Worm (Caenorhabditis elegans) whole organism, early embryonic: ENCODE data around the gene fdgt-1.
A peak's percentile ranks its signal among the peaks of the same experiment; 100 is the strongest.
"Not testable (repeated sequence)": the region's sequence is repeated elsewhere in the genome, so short reads cannot be mapped to it uniquely, and the experiment has no call there.

Source experiments
- B0310.2 ChIP-seq: sonication (generic microtip); optimal IDR thresholded peaks from 2 replicates; lab custom pipeline; 2016; ENCODE audit warnings: mild to moderate bottlenecking, missing genetic modification characterization, missing compliant biosample characterization
- F13C5.2 ChIP-seq: sonication (generic microtip); optimal IDR thresholded peaks from 2 replicates; lab custom pipeline; 2017; ENCODE audit warnings: mild to moderate bottlenecking, missing genetic modification characterization, inconsistent platforms, missing compliant biosample characterization
- aly-1 ChIP-seq: sonication (generic microtip); optimal IDR thresholded peaks from 2 replicates; lab custom pipeline; 2016; ENCODE audit warnings: missing genetic modification characterization, missing compliant biosample characterization
- ama-1 ChIP-seq: fragments of 150-350 bp; optimal IDR thresholded peaks from 2 replicates; lab custom pipeline; 2014
- ceh-13 ChIP-seq: fragments of 200-800 bp; sonication (Bioruptor generic); optimal IDR thresholded peaks from 2 replicates; lab custom pipeline; 2018; ENCODE audit warnings: mild to moderate bottlenecking, missing genetic modification characterization, missing compliant biosample characterization
- ceh-36 ChIP-seq: sonication (generic microtip); optimal IDR thresholded peaks from 2 replicates; lab custom pipeline; 2016; ENCODE audit warnings: missing genetic modification characterization, inconsistent platforms, missing compliant biosample characterization
- ets-7 ChIP-seq: sonication (generic microtip); optimal IDR thresholded peaks from 2 replicates; lab custom pipeline; 2016; ENCODE audit warnings: missing genotype, missing genetic modification characterization, missing compliant biosample characterization
- flt-1 ChIP-seq: fragments of 200-800 bp; sonication (Bioruptor generic); IDR thresholded peaks from 2 replicates; pipeline ENCODE4 v1.3.6; 2022; ENCODE audit warnings: missing genetic modification characterization, missing compliant biosample characterization
- hmbx-1 ChIP-seq: sonication (generic microtip); optimal IDR thresholded peaks from 2 replicates; lab custom pipeline; 2016; ENCODE audit warnings: mild to moderate bottlenecking, missing genetic modification characterization, missing compliant biosample characterization
- hmg-4 ChIP-seq: fragments of 200-800 bp; sonication (Bioruptor generic); optimal IDR thresholded peaks from 2 replicates; lab custom pipeline; 2018; ENCODE audit warnings: mild to moderate bottlenecking, missing genetic modification characterization, missing compliant biosample characterization
- hnd-1 ChIP-seq: sonication (generic microtip); optimal IDR thresholded peaks from 2 replicates; lab custom pipeline; 2016; ENCODE audit warnings: missing genetic modification characterization, missing compliant biosample characterization
- pes-1 ChIP-seq: fragments of 200-800 bp; sonication (Bioruptor generic); IDR thresholded peaks from 2 replicates; pipeline ENCODE4 v1.3.6; 2022; ENCODE audit warnings: missing genetic modification reagents, missing genetic modification characterization, missing compliant biosample characterization
- scrt-1 ChIP-seq: fragments of 200-800 bp; sonication (Bioruptor generic); IDR thresholded peaks from 2 replicates; pipeline ENCODE4 v1.3.6; 2022; ENCODE audit warnings: missing genetic modification characterization, missing compliant biosample characterization
- sea-1 ChIP-seq: fragments of 200-800 bp; sonication (Bioruptor generic); conservative IDR thresholded peaks from 2 replicates; pipeline ENCODE4 v1.3.6; 2022; ENCODE audit warnings: missing genetic modification characterization, missing compliant biosample characterization
- tbx-11 ChIP-seq: fragments of 200-800 bp; sonication (Bioruptor generic); IDR thresholded peaks from 2 replicates; pipeline ENCODE4 v1.3.6; 2022; ENCODE audit warnings: missing genetic modification characterization, missing compliant biosample characterization
- tbx-37 ChIP-seq: fragments of 200-800 bp; sonication (Bioruptor generic); conservative IDR thresholded peaks from 2 replicates; pipeline ENCODE4 v1.3.6; 2022; ENCODE audit warnings: missing genetic modification reagents, missing genetic modification characterization, missing compliant biosample characterization
- tra-4 ChIP-seq: sonication (generic microtip); optimal IDR thresholded peaks from 2 replicates; lab custom pipeline; 2017; ENCODE audit warnings: missing genetic modification characterization, missing compliant biosample characterization

Gene fdgt-1

ce11 chrII:1504266-1504665 is at the start of gene fdgt-1:
TSS of gene fdgt-1 (plus strand) at chrII:1504566.
- TF ChIP-seq pes-1 (GFP tag; lab: Robert Waterston, UW) (0 out of 2 replicates have a peak, but pooled peaks have one; percentile 3), tra-4 (no peak)

DNA sequence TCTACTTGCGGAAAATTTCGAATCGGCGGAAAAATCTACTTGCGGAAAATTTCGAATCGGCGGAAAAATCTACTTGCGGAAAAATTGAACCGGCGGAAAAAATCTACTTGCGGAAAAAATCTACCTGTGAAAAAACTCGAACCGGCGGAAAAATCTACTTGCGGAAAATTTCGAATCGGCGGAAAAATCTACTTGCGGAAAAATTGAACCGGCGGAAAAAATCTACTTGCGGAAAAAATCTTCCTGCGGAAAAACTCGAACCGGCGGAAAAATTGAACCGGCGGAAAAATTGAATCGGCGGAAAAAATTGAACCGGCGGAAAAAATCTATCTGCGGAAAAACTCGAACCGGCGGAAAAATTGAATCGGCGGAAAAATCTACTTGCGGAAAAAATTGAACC is 46.6 kb upstream of the fdgt-1 start:
- TF ChIP-seq tbx-11 (GFP tag; lab: Robert Waterston, UW) (peak; percentile 60; the same call in 1 of the 2 replicates), pes-1 (GFP tag; lab: Robert Waterston, UW) (peak; percentile 75)

ce11 chrII:1466448-1466847 is 37.9 kb upstream of the fdgt-1 start, which contains the start of gene Y51H7C.13:
TSS of gene Y51H7C.13 (minus strand) at chrII:1466548.
- TF ChIP-seq ceh-36 (tag; lab: Kevin White, UChicago) (no peak), pes-1 (GFP tag; lab: Robert Waterston, UW) (no peak), hnd-1 (no peak), tra-4 (no peak), aly-1 (no peak), tbx-37 (no peak), hmbx-1 (tag; lab: Kevin White, UChicago) (no peak), scrt-1 (GFP tag; lab: Robert Waterston, UW) (no peak), F13C5.2 (tag; lab: Kevin White, UChicago) (no peak), ets-7 (tag; lab: Kevin White, UChicago) (no peak), ceh-13 (GFP tag; lab: Kevin White, UChicago) (no peak), tbx-11 (GFP tag; lab: Robert Waterston, UW) (no peak)

DNA sequence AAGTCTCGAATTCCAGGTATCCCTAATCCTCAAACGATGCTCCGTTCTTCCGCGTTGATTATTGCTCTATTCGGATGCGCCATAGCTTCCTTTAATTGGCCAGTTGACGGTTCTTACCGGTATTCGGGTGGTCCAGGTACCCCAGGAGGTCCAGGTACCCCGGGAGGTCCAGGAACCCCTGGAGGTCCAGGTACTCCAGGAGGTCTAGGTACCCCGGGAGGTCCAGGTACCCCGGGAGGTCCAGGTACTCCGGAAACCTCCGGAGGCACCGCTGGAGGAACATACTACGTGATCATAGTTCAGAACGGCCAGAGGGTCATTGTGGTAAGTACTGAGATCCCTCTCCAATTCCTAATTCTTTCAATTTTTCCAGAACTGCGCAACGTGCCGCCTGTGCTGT is 36.7 kb upstream of the fdgt-1 start, which contains the start of gene Y51H7C.1:
Gene Y51H7C.1, plus strand, starts transcription at position 17 of the 400 bp plus-strand sequence.
- TF ChIP-seq B0310.2 (tag; lab: Kevin White, UChicago); ceh-36 (tag; lab: Kevin White, UChicago); hnd-1: not testable (repeated sequence)

ce11 chrII:1470515-1470966 is 33.8 kb upstream of the fdgt-1 start, which contains the start of gene H17B01.2:
TSS of gene H17B01.2 (plus strand) at chrII:1470565.
- TF ChIP-seq ceh-13 (GFP tag; lab: Kevin White, UChicago) (no peak), tbx-37 (no peak), hmg-4 (GFP tag; lab: Kevin White, UChicago) (no peak), F13C5.2 (tag; lab: Kevin White, UChicago) (no peak), hnd-1 (no peak), hmbx-1 (tag; lab: Kevin White, UChicago) (no peak), tra-4 (no peak), flt-1 (GFP tag; lab: Robert Waterston, UW) (no peak), pes-1 (GFP tag; lab: Robert Waterston, UW) (no peak), scrt-1 (GFP tag; lab: Robert Waterston, UW) (no peak), B0310.2 (tag; lab: Kevin White, UChicago) (no peak), sea-1 (GFP tag; lab: Robert Waterston, UW) (no peak), ets-7 (tag; lab: Kevin White, UChicago) (no peak), ama-1 (lab: Kevin White, UChicago) (no peak), aly-1 (no peak), tbx-11 (GFP tag; lab: Robert Waterston, UW) (no peak), ceh-36 (tag; lab: Kevin White, UChicago) (no peak)

ce11 chrII:1473481-1473880 is 30.9 kb upstream of the fdgt-1 start, which contains the start of gene H17B01.5:
TSS of gene H17B01.5 (minus strand) at chrII:1473581.
- no peak for TF ChIP-seq sea-1 (GFP tag; lab: Robert Waterston, UW)
- no peak for TF ChIP-seq ets-7 (tag; lab: Kevin White, UChicago)
- no peak for TF ChIP-seq B0310.2 (tag; lab: Kevin White, UChicago)
- no peak for TF ChIP-seq ama-1 (lab: Kevin White, UChicago)
- TF ChIP-seq hnd-1: no peak
- TF ChIP-seq tbx-11 (GFP tag; lab: Robert Waterston, UW): no peak
- no peak for TF ChIP-seq hmbx-1 (tag; lab: Kevin White, UChicago)
- no peak for TF ChIP-seq scrt-1 (GFP tag; lab: Robert Waterston, UW)
- TF ChIP-seq tbx-37: no peak
- no peak for TF ChIP-seq tra-4
- TF ChIP-seq F13C5.2 (tag; lab: Kevin White, UChicago): no peak

DNA sequence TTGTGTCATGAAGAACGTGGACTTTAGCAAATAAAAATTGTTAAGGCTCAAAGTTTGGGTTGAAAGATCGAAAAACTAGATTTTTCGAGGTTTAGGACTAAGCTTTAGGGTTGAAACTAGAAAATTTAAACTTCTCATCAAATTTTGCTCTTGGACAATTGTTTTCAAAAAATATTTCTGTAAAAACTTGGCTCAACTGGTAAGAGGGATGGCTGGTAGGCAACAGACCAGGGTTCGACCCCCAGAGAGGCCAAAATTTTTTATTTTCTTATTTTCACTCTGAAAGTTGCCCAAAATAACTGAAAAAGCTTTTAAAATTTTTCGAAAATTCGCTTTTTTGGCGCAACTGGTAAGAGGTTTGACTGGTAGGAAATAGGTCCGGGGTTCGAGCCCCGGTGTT is 29.6 kb upstream of the fdgt-1 start:
- no peak for TF ChIP-seq pes-1 (GFP tag; lab: Robert Waterston, UW)
- no peak for TF ChIP-seq F13C5.2 (tag; lab: Kevin White, UChicago)
- no peak for TF ChIP-seq hnd-1
- no peak for TF ChIP-seq tbx-37
- no peak for TF ChIP-seq hmg-4 (GFP tag; lab: Kevin White, UChicago)
- no peak for TF ChIP-seq aly-1

ce11 chrII:1475328-1475727 is 29.0 kb upstream of the fdgt-1 start:
- no peak for TF ChIP-seq ceh-36 (tag; lab: Kevin White, UChicago)
- no peak for TF ChIP-seq tra-4
- TF ChIP-seq sea-1 (GFP tag; lab: Robert Waterston, UW): no peak
- no peak for TF ChIP-seq B0310.2 (tag; lab: Kevin White, UChicago)
- TF ChIP-seq aly-1: no peak
- no peak for TF ChIP-seq hnd-1
- TF ChIP-seq pes-1 (GFP tag; lab: Robert Waterston, UW): no peak
- no peak for TF ChIP-seq tbx-37
- TF ChIP-seq scrt-1 (GFP tag; lab: Robert Waterston, UW): no peak
- no peak for TF ChIP-seq flt-1 (GFP tag; lab: Robert Waterston, UW)
